Fruit fly (Drosophila melanogaster) whole organism, adult: ENCODE data around the gene CG13081.

Source experiments
- CG11617 ChIP-seq: fragments of 200-800 bp; sonication (Bioruptor generic); optimal IDR thresholded peaks from 2 replicates; lab custom pipeline; 2017; ENCODE audit warnings: mild to moderate bottlenecking, missing biosample characterization, missing genetic modification reagents, missing genetic modification characterization
- CG12768 ChIP-seq: fragments of 200-800 bp; sonication (Bioruptor generic); optimal IDR thresholded peaks from 2 replicates; lab custom pipeline; 2017; ENCODE audit warnings: missing biosample characterization, missing genetic modification characterization, mild to moderate bottlenecking, moderate library complexity, missing genetic modification reagents
- CG14711 ChIP-seq: fragments of 200-800 bp; sonication (Bioruptor generic); optimal IDR thresholded peaks from 2 replicates; lab custom pipeline; 2018; ENCODE audit warnings: missing biosample characterization, mild to moderate bottlenecking, missing genetic modification characterization, moderate library complexity
- CG1620 ChIP-seq: fragments of 200-800 bp; sonication (Bioruptor generic); optimal IDR thresholded peaks from 2 replicates; lab custom pipeline; 2016; ENCODE audit warnings: missing biosample characterization, missing genetic modification characterization
- CG33017 ChIP-seq: fragments of 200-800 bp; sonication (Bioruptor generic); optimal IDR thresholded peaks from 2 replicates; lab custom pipeline; 2018; ENCODE audit warnings: missing biosample characterization, mild to moderate bottlenecking, missing genetic modification characterization, moderate library complexity
- CG5204 ChIP-seq: fragments of 200-800 bp; sonication (Bioruptor generic); optimal IDR thresholded peaks from 2 replicates; lab custom pipeline; 2016; ENCODE audit warnings: missing biosample characterization, missing genetic modification characterization
- CG7045 ChIP-seq: fragments of 200-800 bp; sonication (Bioruptor generic); optimal IDR thresholded peaks from 2 replicates; lab custom pipeline; 2017; ENCODE audit warnings: missing biosample characterization, mild to moderate bottlenecking, missing genetic modification characterization
- CG7101 ChIP-seq: fragments of 200-800 bp; sonication (Bioruptor generic); optimal IDR thresholded peaks from 2 replicates; lab custom pipeline; 2018; ENCODE audit warnings: missing biosample characterization, mild to moderate bottlenecking, missing genetic modification characterization, moderate library complexity
- Clk ChIP-seq: fragments of 200-800 bp; sonication (Bioruptor generic); optimal IDR thresholded peaks from 2 replicates; lab custom pipeline; 2017; ENCODE audit warnings: missing biosample characterization, missing genetic modification characterization
- Crg-1 ChIP-seq: fragments of 200-800 bp; sonication (Bioruptor generic); optimal IDR thresholded peaks from 2 replicates; lab custom pipeline; 2016; ENCODE audit warnings: missing biosample characterization, missing genetic modification characterization
- Hr96 ChIP-seq: fragments of 200-800 bp; sonication (Bioruptor generic); optimal IDR thresholded peaks from 2 replicates; lab custom pipeline; 2016; ENCODE audit warnings: missing biosample characterization, missing genetic modification characterization
- Mnt ChIP-seq: fragments of 200-800 bp; sonication (Bioruptor generic); optimal IDR thresholded peaks from 2 replicates; lab custom pipeline; 2016; ENCODE audit warnings: missing biosample characterization, mild to moderate bottlenecking, missing genetic modification characterization
- bab1 ChIP-seq: fragments of 200-800 bp; sonication (Bioruptor generic); optimal IDR thresholded peaks from 3 replicates; lab custom pipeline; 2019; ENCODE audit warnings: missing biosample characterization, mild to moderate bottlenecking, missing genetic modification characterization, moderate library complexity
- cic ChIP-seq: fragments of 200-800 bp; sonication (Bioruptor generic); optimal IDR thresholded peaks from 2 replicates; lab custom pipeline; 2017; ENCODE audit warnings: missing biosample characterization, mild to moderate bottlenecking, missing genetic modification characterization, moderate library complexity
- cnc ChIP-seq, 2 experiments: fragments of >200 bp; optimal IDR thresholded peaks; 2 replicates each; lab custom pipeline; 2017
- kay ChIP-seq: fragments of 200-800 bp; sonication (Bioruptor generic); peaks from one replicate; lab custom pipeline; 2016; ENCODE audit warnings: missing biosample characterization, missing genetic modification characterization, borderline replicate concordance
- ovo ChIP-seq: fragments of 200-800 bp; sonication (Bioruptor generic); optimal IDR thresholded peaks from 2 replicates; lab custom pipeline; 2016; ENCODE audit warnings: missing biosample characterization, missing genetic modification characterization
- pad ChIP-seq: fragments of 200-800 bp; sonication (Bioruptor generic); optimal IDR thresholded peaks from 3 replicates; lab custom pipeline; 2017; ENCODE audit warnings: missing biosample characterization, missing genetic modification characterization, mild to moderate bottlenecking, moderate library complexity, missing genetic modification reagents
- tj ChIP-seq: fragments of 200-800 bp; sonication (Bioruptor generic); optimal IDR thresholded peaks from 3 replicates; lab custom pipeline; 2017; ENCODE audit warnings: missing biosample characterization, mild to moderate bottlenecking, missing genetic modification characterization, moderate library complexity
- toe ChIP-seq: fragments of 200-800 bp; sonication (Bioruptor generic); optimal IDR thresholded peaks from 2 replicates; lab custom pipeline; 2016; ENCODE audit warnings: missing biosample characterization, missing genetic modification characterization

CG13081 gene

dm6 chr2L:19563029-19563980 is 22.9 kb downstream of the CG13081 start, which contains the start of gene CG13078:
TSS of gene CG13078 (plus strand) at chr2L:19563930.
- TF ChIP-seq CG14711 (no peak), Hr96 (GFP tag; lab: Kevin White, UChicago) (no peak), tj (peak; percentile 35), Crg-1 (GFP tag; lab: Kevin White, UChicago) (no peak), CG12768 (GFP tag; lab: Kevin White, UChicago) (no peak)

- TF ChIP-seq Hr96 (GFP tag; lab: Kevin White, UChicago) (no peak), bab1 (peak; percentile 22)
Measured at dm6 chr2L:19565233-19565898, 25.0 kb downstream of the CG13081 start, which contains the start of gene CG13077. TSS of gene CG13077 (plus strand) at chr2L:19565863.

- TF ChIP-seq kay (GFP tag; lab: Kevin White, UChicago): peak; percentile 45
- TF ChIP-seq CG12768 (GFP tag; lab: Kevin White, UChicago): no peak
Measured at dm6 chr2L:19567305-19567898, 27.0 kb downstream of the CG13081 start.

- TF ChIP-seq CG7101 (tag; lab: Kevin White, UChicago) (peak; percentile 24), CG11617 (GFP tag; lab: Kevin White, UChicago) (no peak), CG5204 (GFP tag; lab: Kevin White, UChicago) (no peak), CG7045 (GFP tag; lab: Kevin White, UChicago) (peak; percentile 31), toe (no peak), kay (GFP tag; lab: Kevin White, UChicago) (no peak), CG14711 (peak; percentile 24), Crg-1 (GFP tag; lab: Kevin White, UChicago) (no peak), cnc (optimal IDR thresholded peaks at IDR 0.05; lab: Kevin White, UChicago) (no peak), Hr96 (GFP tag; lab: Kevin White, UChicago) (no peak), tj (no peak), ovo (GFP tag; lab: Kevin White, UChicago) (peak; percentile 96), pad (GFP tag; lab: Kevin White, UChicago) (peak; percentile 81), CG33017 (tag; lab: Kevin White, UChicago) (no peak), Clk (no peak), CG12768 (GFP tag; lab: Kevin White, UChicago) (no peak), cic (GFP tag; lab: Kevin White, UChicago) (no peak), CG1620 (no peak), bab1 (peak; percentile 10), Mnt (GFP tag; lab: Kevin White, UChicago) (peak; percentile 2)
Measured at dm6 chr2L:19570806-19571254, 30.4 kb downstream of the CG13081 start.

dm6 chr2L:19571574-19572495 is 31.4 kb downstream of the CG13081 start:
- no peak for TF ChIP-seq CG7045 (GFP tag; lab: Kevin White, UChicago)
- no peak for TF ChIP-seq bab1
- TF ChIP-seq cic (GFP tag; lab: Kevin White, UChicago): peak; percentile 31
- no peak for TF ChIP-seq kay (GFP tag; lab: Kevin White, UChicago)
- TF ChIP-seq ovo (GFP tag; lab: Kevin White, UChicago): peak; percentile 18
- TF ChIP-seq CG5204 (GFP tag; lab: Kevin White, UChicago): no peak
- TF ChIP-seq tj: peak; percentile 5
- TF ChIP-seq pad (GFP tag; lab: Kevin White, UChicago): peak; percentile 85
- no peak for TF ChIP-seq CG14711
- no peak for TF ChIP-seq cnc (optimal IDR thresholded peaks at IDR 0.05; lab: Kevin White, UChicago)
